Fruit fly (Drosophila melanogaster) whole organism, embryonic: Measurements from ENCODE around the gene CG9550.

Experiments used
- B-H2 ChIP-seq: fragments of 200-800 bp; sonication (Bioruptor generic); optimal IDR thresholded peaks from 2 replicates; lab custom pipeline; 2018; ENCODE audit warnings: missing biosample characterization, mild to moderate bottlenecking, missing genetic modification characterization
- CG17359 ChIP-seq: fragments of 200-800 bp; sonication (Bioruptor generic); optimal IDR thresholded peaks from 3 replicates; lab custom pipeline; 2018; ENCODE audit warnings: missing biosample characterization, mild to moderate bottlenecking, missing genetic modification characterization, moderate library complexity
- CG1832 ChIP-seq: fragments of 200-800 bp; sonication (Bioruptor generic); optimal IDR thresholded peaks from 2 replicates; lab custom pipeline; 2017; ENCODE audit warnings: missing biosample characterization, mild to moderate bottlenecking, missing genetic modification characterization, inconsistent platforms
- D ChIP-seq, 2 experiments: fragments of 200-800 bp in 1 of 2; fragments of >200 bp in 1 of 2; sonication (Bioruptor generic) in 1 of 2; optimal IDR thresholded peaks; 2 replicates in 1 of 2; 3 replicates in 1 of 2; lab custom pipeline; 2017; ENCODE audit warnings: mild to moderate bottlenecking in 1 of 2, missing biosample characterization in 1 of 2, missing genetic modification characterization in 1 of 2, missing genetic modification reagents in 1 of 2
- Deaf1 ChIP-seq: fragments of 200-800 bp; optimal IDR thresholded peaks from 3 replicates; lab custom pipeline; 2019; ENCODE audit warnings: missing biosample characterization, mild to moderate bottlenecking, missing genetic modification characterization, moderate library complexity
- Doc3 ChIP-seq: fragments of 200-800 bp; sonication (Bioruptor generic); IDR thresholded peaks from 3 replicates; pipeline ENCODE4 v1.3.6; 2022; ENCODE audit warnings: missing biosample characterization, missing genetic modification characterization; ENCODE audit not compliant: partially characterized antibody
- HLH54F ChIP-seq: fragments of 200-800 bp; sonication (Bioruptor generic); optimal IDR thresholded peaks from 3 replicates; lab custom pipeline; 2016; ENCODE audit warnings: missing biosample characterization, missing genetic modification characterization
- MESR4 ChIP-seq: fragments of 200-800 bp; sonication (Bioruptor generic); optimal IDR thresholded peaks from 2 replicates; lab custom pipeline; 2018; ENCODE audit warnings: missing biosample characterization, mild to moderate bottlenecking, missing genetic modification characterization, moderate library complexity
- Nf-YA ChIP-seq: fragments of 200-800 bp; sonication (Bioruptor generic); IDR thresholded peaks from 2 replicates; pipeline ENCODE4 v1.3.6; 2022; ENCODE audit warnings: missing biosample characterization, missing genetic modification characterization
- Nf-YB ChIP-seq: fragments of 200-800 bp; sonication (Bioruptor generic); optimal IDR thresholded peaks from 3 replicates; lab custom pipeline; 2019; ENCODE audit warnings: missing biosample characterization, mild to moderate bottlenecking, missing genetic modification characterization, moderate library complexity
- Nf-YC ChIP-seq: fragments of 200-800 bp; optimal IDR thresholded peaks from 3 replicates; lab custom pipeline; 2019; ENCODE audit warnings: missing biosample characterization, mild to moderate bottlenecking, missing genetic modification characterization, moderate library complexity
- Trl ChIP-seq, 3 experiments: fragments of >200 bp in 2 of 3; fragments of 200-800 bp in 1 of 3; sonication (Bioruptor generic) in 1 of 3; optimal IDR thresholded peaks; 2 replicates in 1 of 3; 3 replicates in 2 of 3; lab custom pipeline; 2016 to 2017; ENCODE audit warnings: missing biosample characterization in 1 of 3, missing genetic modification characterization in 1 of 3
- amos ChIP-seq: fragments of 200-800 bp; sonication (Bioruptor generic); IDR thresholded peaks from 2 replicates; pipeline ENCODE4 v1.3.6; 2022; ENCODE audit warnings: missing biosample characterization, missing genetic modification characterization; ENCODE audit not compliant: partially characterized antibody
- crol ChIP-seq: fragments of 200-800 bp; sonication (Bioruptor generic); IDR thresholded peaks from 2 replicates; pipeline ENCODE4 v1.3.6; 2022; ENCODE audit warnings: missing biosample characterization, missing genetic modification characterization
- ewg ChIP-seq: fragments of 200-800 bp; sonication (Bioruptor generic); optimal IDR thresholded peaks from 3 replicates; lab custom pipeline; 2017; ENCODE audit warnings: mild to moderate bottlenecking, missing biosample characterization, missing genetic modification reagents, missing genetic modification characterization
- seq ChIP-seq: fragments of 200-800 bp; sonication (Bioruptor generic); IDR thresholded peaks from 2 replicates; pipeline ENCODE4 v1.3.6; 2022; ENCODE audit warnings: missing biosample characterization, missing genetic modification characterization
- z ChIP-seq: fragments of 200-800 bp; sonication (Bioruptor generic); IDR thresholded peaks from 3 replicates; pipeline ENCODE4 v1.3.6; 2022; ENCODE audit warnings: missing biosample characterization, missing genetic modification characterization
- zen ChIP-seq: fragments of 200-800 bp; sonication (Bioruptor generic); optimal IDR thresholded peaks from 3 replicates; lab custom pipeline; 2018; ENCODE audit warnings: missing biosample characterization, mild to moderate bottlenecking, missing genetic modification characterization, moderate library complexity

Gene CG9550

DNA sequence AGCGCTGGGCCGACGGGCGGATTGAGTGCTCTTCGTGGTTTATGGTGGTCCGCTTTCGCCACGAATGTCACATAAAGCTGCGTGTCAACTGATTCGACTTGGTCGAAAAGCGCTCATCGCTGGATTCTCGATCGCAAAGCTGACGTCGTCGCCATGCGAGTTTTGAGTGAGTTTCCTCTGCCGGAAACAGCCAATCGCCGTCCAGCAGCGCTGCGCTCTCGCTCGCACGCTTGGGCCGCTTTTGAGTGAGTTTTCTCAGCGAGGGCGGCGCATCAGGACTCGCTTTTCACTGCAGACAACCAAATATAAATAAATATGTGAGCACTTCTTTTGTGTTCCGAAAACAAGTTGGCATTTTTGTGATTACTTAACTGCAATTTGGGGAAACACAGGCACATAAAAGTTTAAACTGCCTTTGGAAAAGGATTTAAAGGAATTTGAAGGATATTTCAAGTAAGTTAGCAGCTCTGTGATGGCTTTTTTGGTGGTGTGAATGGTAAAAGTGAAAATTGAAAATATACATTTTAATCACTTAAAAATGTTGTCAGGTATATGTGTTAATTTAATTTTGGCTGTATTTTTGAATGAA lies 50.1 kb downstream of the CG9550 start, which contains the start of gene eya (continued):
- no peak for TF ChIP-seq D (optimal IDR thresholded peaks at IDR 0.05; lab: Kevin White, UChicago)
- no peak for TF ChIP-seq D (GFP tag; optimal IDR thresholded peaks at IDR 0.05; lab: Kevin White, UChicago)
- peak; percentile 98 for TF ChIP-seq Nf-YB (GFP tag; lab: Kevin White, UChicago)
- 0 out of 2 replicates have a peak, but pooled peaks have one; percentile 44 for TF ChIP-seq Nf-YA
- no peak for TF ChIP-seq MESR4 (GFP tag; lab: Kevin White, UChicago)
- peak; percentile 69 for TF ChIP-seq Deaf1 (tag; lab: Kevin White, UChicago)
- peak; percentile 12; the same call in 1 of the 2 replicates for TF ChIP-seq amos (GFP tag; lab: Robert Waterston, UW)
- TF ChIP-seq CG1832 (GFP tag; lab: Kevin White, UChicago) = peak; percentile 81
- no peak for TF ChIP-seq Doc3 (GFP tag; lab: Robert Waterston, UW)
- no peak for TF ChIP-seq Trl (optimal IDR thresholded peaks at IDR 0.05; lab: Kevin White, UChicago)
- TF ChIP-seq Trl (GFP tag; optimal IDR thresholded peaks at IDR 0.05; lab: Kevin White, UChicago) = no peak
- peak; percentile 96 for TF ChIP-seq Nf-YC (tag; lab: Kevin White, UChicago)
- peak; percentile 98 for TF ChIP-seq z

DNA sequence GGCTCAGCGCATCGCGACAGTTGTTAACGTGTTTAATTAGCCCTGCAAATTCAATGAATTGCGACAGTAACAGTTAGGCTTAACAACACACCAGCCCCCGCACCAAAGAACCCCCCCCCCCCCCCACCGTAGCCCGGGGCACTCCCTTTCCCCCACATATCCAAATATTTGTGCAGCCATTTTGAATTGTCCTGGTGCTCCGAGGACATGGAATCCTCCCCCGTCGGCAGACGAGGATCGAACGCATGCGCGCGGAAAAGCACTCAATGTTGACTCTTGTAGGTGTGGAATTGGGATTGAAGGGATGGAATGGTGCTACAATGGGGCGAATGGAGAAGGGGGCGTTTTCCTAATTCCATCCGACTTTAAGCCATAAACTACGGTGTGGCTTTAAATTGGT lies 51.1 kb downstream of the CG9550 start:
- TF ChIP-seq seq (GFP tag; lab: Robert Waterston, UW) = peak; percentile 59; the same call in 1 of the 2 replicates
- peak; percentile 36 for TF ChIP-seq Deaf1 (tag; lab: Kevin White, UChicago)
- TF ChIP-seq HLH54F (GFP tag; lab: Kevin White, UChicago) = no peak
- peak; percentile 68; the same call in 1 of the 2 replicates for TF ChIP-seq crol (GFP tag; lab: Robert Waterston, UW)
- no peak for TF ChIP-seq CG17359 (tag; lab: Kevin White, UChicago)
- TF ChIP-seq CG1832 (GFP tag; lab: Kevin White, UChicago) = peak; percentile 7
- peak; percentile 91 for TF ChIP-seq z
- TF ChIP-seq zen (tag; lab: Kevin White, UChicago) = no peak
- TF ChIP-seq Nf-YB (GFP tag; lab: Kevin White, UChicago) = peak; percentile 79
- no peak for TF ChIP-seq B-H2 (GFP tag; lab: Kevin White, UChicago)
- peak; percentile 82 for TF ChIP-seq ewg
- peak; percentile 88 for TF ChIP-seq Nf-YC (tag; lab: Kevin White, UChicago)
